Worm (Caenorhabditis elegans) whole organism, mixed stage, embryonic: ENCODE measurements around the gene prdx-6.

Source experiments
- M03D4.4 ChIP-seq: sonication (generic microtip); optimal IDR thresholded peaks from 2 replicates; lab custom pipeline; 2017; ENCODE audit warnings: mild to moderate bottlenecking, missing genetic modification characterization, missing compliant biosample characterization
- bed-3 ChIP-seq: fragments of 200-800 bp; sonication (Bioruptor generic); optimal IDR thresholded peaks from 3 replicates; lab custom pipeline; 2018; ENCODE audit warnings: mild to moderate bottlenecking, missing genetic modification characterization, moderate library complexity, missing compliant biosample characterization
- blmp-1 ChIP-seq: fragments of 150-350 bp; optimal IDR thresholded peaks from 2 replicates; lab custom pipeline; 2014; ENCODE audit warnings: missing biosample characterization, missing genetic modification characterization
- ceh-39 ChIP-seq: fragments of 150-350 bp; optimal IDR thresholded peaks from 2 replicates; lab custom pipeline; 2014; ENCODE audit warnings: missing biosample characterization, missing genetic modification characterization
- ceh-43 ChIP-seq: fragments of 200-800 bp; sonication (Bioruptor generic); optimal IDR thresholded peaks from 2 replicates; lab custom pipeline; 2018; ENCODE audit warnings: mild to moderate bottlenecking, missing genetic modification characterization, moderate library complexity, missing compliant biosample characterization
- ceh-83 ChIP-seq: fragments of 200-800 bp; sonication (Bioruptor generic); optimal IDR thresholded peaks from 2 replicates; lab custom pipeline; 2018; ENCODE audit warnings: mild to moderate bottlenecking, missing genetic modification characterization, missing compliant biosample characterization
- ces-1 ChIP-seq: fragments of 150-350 bp; optimal IDR thresholded peaks from 2 replicates; lab custom pipeline; 2014; ENCODE audit warnings: missing biosample characterization, missing genetic modification reagents, missing genetic modification characterization
- cnd-1 ChIP-seq: fragments of 200-800 bp; sonication (Bioruptor generic); optimal IDR thresholded peaks from 2 replicates; lab custom pipeline; 2018; ENCODE audit warnings: mild to moderate bottlenecking, missing genetic modification characterization, missing compliant biosample characterization
- drap-1 ChIP-seq: fragments of 200-800 bp; sonication (Bioruptor generic); optimal IDR thresholded peaks from 3 replicates; lab custom pipeline; 2018; ENCODE audit warnings: mild to moderate bottlenecking, missing genetic modification characterization, missing compliant biosample characterization
- elt-1 ChIP-seq: sonication (generic microtip); optimal IDR thresholded peaks from 2 replicates; lab custom pipeline; 2017; ENCODE audit warnings: missing genetic modification characterization, mild to moderate bottlenecking, missing compliant biosample characterization, antibody characterized with exemption, moderate library complexity, borderline replicate concordance; ENCODE audit not compliant: insufficient read depth
- elt-3 ChIP-seq: fragments of 150-350 bp; optimal IDR thresholded peaks from 2 replicates; lab custom pipeline; 2014; ENCODE audit warnings: missing biosample characterization, missing genetic modification characterization
- flh-1 ChIP-seq: fragments of 200-800 bp; sonication (Bioruptor generic); optimal IDR thresholded peaks from 2 replicates; lab custom pipeline; 2018; ENCODE audit warnings: mild to moderate bottlenecking, missing genetic modification characterization, moderate library complexity, missing compliant biosample characterization
- ham-2 ChIP-seq: fragments of 200-800 bp; sonication (Bioruptor generic); optimal IDR thresholded peaks from 2 replicates; lab custom pipeline; 2018; ENCODE audit warnings: mild to moderate bottlenecking, missing genetic modification characterization, missing compliant biosample characterization
- hlh-1 ChIP-seq: fragments of 150-350 bp; optimal IDR thresholded peaks from 2 replicates; lab custom pipeline; 2014; ENCODE audit warnings: missing biosample characterization, missing genetic modification reagents, missing genetic modification characterization
- lin-13 ChIP-seq: fragments of 150-350 bp; optimal IDR thresholded peaks from 2 replicates; lab custom pipeline; 2014; ENCODE audit warnings: missing biosample characterization, missing genetic modification characterization
- lin-32 ChIP-seq: fragments of 200-800 bp; sonication (Bioruptor generic); optimal IDR thresholded peaks from 2 replicates; lab custom pipeline; 2018; ENCODE audit warnings: mild to moderate bottlenecking, missing genetic modification characterization, missing compliant biosample characterization
- lsy-2 ChIP-seq: fragments of 150-350 bp; optimal IDR thresholded peaks from 2 replicates; lab custom pipeline; 2014; ENCODE audit warnings: missing biosample characterization, missing genetic modification characterization
- mab-5 ChIP-seq: fragments of 150-350 bp; optimal IDR thresholded peaks from 2 replicates; lab custom pipeline; 2014; ENCODE audit warnings: missing biosample characterization, missing genetic modification characterization
- mep-1 ChIP-seq: fragments of 150-350 bp; optimal IDR thresholded peaks from 2 replicates; lab custom pipeline; 2017; ENCODE audit warnings: missing biosample characterization, missing genetic modification reagents, missing genetic modification characterization, inconsistent platforms
- mls-2 ChIP-seq: sonication (generic microtip); optimal IDR thresholded peaks from 2 replicates; lab custom pipeline; 2016; ENCODE audit warnings: mild to moderate bottlenecking, missing genetic modification characterization, moderate library complexity, missing compliant biosample characterization
- nhr-12 ChIP-seq: fragments of 150-350 bp; optimal IDR thresholded peaks from 2 replicates; lab custom pipeline; 2014; ENCODE audit warnings: missing biosample characterization, missing genetic modification characterization
- nhr-2 ChIP-seq: fragments of 150-350 bp; optimal IDR thresholded peaks from 2 replicates; lab custom pipeline; 2014; ENCODE audit warnings: missing biosample characterization, missing genetic modification characterization
- nhr-237 ChIP-seq: fragments of 150-350 bp; optimal IDR thresholded peaks from 2 replicates; lab custom pipeline; 2014; ENCODE audit warnings: missing biosample characterization, missing genetic modification characterization
- nhr-28 ChIP-seq: fragments of 150-350 bp; optimal IDR thresholded peaks from 2 replicates; lab custom pipeline; 2014; ENCODE audit warnings: missing biosample characterization, missing genetic modification characterization
- nhr-76 ChIP-seq: sonication (generic microtip); optimal IDR thresholded peaks from 2 replicates; lab custom pipeline; 2017; ENCODE audit warnings: missing biosample characterization, missing genetic modification characterization
- pha-4 ChIP-seq: fragments of 150-350 bp; optimal IDR thresholded peaks from 2 replicates; lab custom pipeline; 2018; ENCODE audit warnings: missing biosample characterization, missing genetic modification reagents, missing genetic modification characterization
- sem-2 ChIP-seq: fragments of 200-800 bp; sonication (Bioruptor generic); optimal IDR thresholded peaks from 2 replicates; lab custom pipeline; 2018; ENCODE audit warnings: mild to moderate bottlenecking, missing genetic modification characterization, missing compliant biosample characterization
- snpc-4 ChIP-seq: fragments of 150-350 bp; optimal IDR thresholded peaks from 2 replicates; lab custom pipeline; 2014; ENCODE audit warnings: missing biosample characterization, missing genetic modification characterization
- sptf-1 ChIP-seq: sonication (generic microtip); optimal IDR thresholded peaks from 2 replicates; lab custom pipeline; 2017; ENCODE audit warnings: mild to moderate bottlenecking, missing genetic modification characterization, moderate library complexity, missing compliant biosample characterization
- tbx-8 ChIP-seq: fragments of 200-800 bp; sonication (Bioruptor generic); optimal IDR thresholded peaks from 2 replicates; lab custom pipeline; 2018; ENCODE audit warnings: mild to moderate bottlenecking, missing genetic modification characterization, moderate library complexity, missing compliant biosample characterization
- unc-120 ChIP-seq: sonication (generic microtip); optimal IDR thresholded peaks from 2 replicates; lab custom pipeline; 2017; ENCODE audit warnings: missing genetic modification characterization, missing compliant biosample characterization; ENCODE audit not compliant: poor library complexity, severe bottlenecking
- unc-39 ChIP-seq: fragments of 150-350 bp; optimal IDR thresholded peaks from 2 replicates; lab custom pipeline; 2014; ENCODE audit warnings: missing biosample characterization, missing genetic modification characterization
- unc-62 ChIP-seq: fragments of 150-350 bp; optimal IDR thresholded peaks from 2 replicates; lab custom pipeline; 2014; ENCODE audit warnings: missing biosample characterization, missing genetic modification reagents, missing genetic modification characterization
- zip-8 ChIP-seq: fragments of 150-350 bp; optimal IDR thresholded peaks from 2 replicates; lab custom pipeline; 2014; ENCODE audit warnings: missing biosample characterization, missing genetic modification characterization
- ztf-11 ChIP-seq: fragments of 150-350 bp; optimal IDR thresholded peaks from 2 replicates; lab custom pipeline; 2014; ENCODE audit warnings: missing biosample characterization, missing genetic modification characterization

The prdx-6 gene

ce11 chrIV:175698-176097, 42.7 kb upstream of the prdx-6 start:
- TF ChIP-seq nhr-2 (peak; percentile 99), mls-2 (tag; lab: Kevin White, UChicago) (peak; percentile 89), bed-3 (no peak), ceh-43 (GFP tag; lab: Kevin White, UChicago) (peak; percentile 81), ceh-83 (GFP tag; lab: Kevin White, UChicago) (no peak), nhr-76 (tag; lab: Kevin White, UChicago) (no peak), mab-5 (tag; lab: Kevin White, UChicago) (no peak), ceh-39 (tag; lab: Kevin White, UChicago) (no peak), hlh-1 (no peak), elt-3 (tag; lab: Kevin White, UChicago) (no peak), lsy-2 (tag; lab: Kevin White, UChicago) (no peak), ces-1 (GFP tag; lab: Kevin White, UChicago) (no peak), unc-62 (GFP tag; lab: Kevin White, UChicago) (peak; percentile 65), lin-32 (GFP tag; lab: Kevin White, UChicago) (peak; percentile 59), tbx-8 (GFP tag; lab: Kevin White, UChicago) (peak; percentile 6), ham-2 (GFP tag; lab: Kevin White, UChicago) (peak; percentile 29), mep-1 (tag; lab: Kevin White, UChicago) (no peak), sptf-1 (tag; lab: Kevin White, UChicago) (peak; percentile 86), lin-13 (peak; percentile 27), nhr-237 (no peak), drap-1 (peak; percentile 46), sem-2 (GFP tag; lab: Kevin White, UChicago) (no peak), ztf-11 (tag; lab: Kevin White, UChicago) (peak; percentile 56), cnd-1 (tag; lab: Kevin White, UChicago) (peak; percentile 90), M03D4.4 (tag; lab: Kevin White, UChicago) (peak; percentile 14), nhr-12 (tag; lab: Kevin White, UChicago) (no peak), zip-8 (tag; lab: Kevin White, UChicago) (no peak), unc-120 (tag; lab: Kevin White, UChicago) (no peak), nhr-28 (tag; lab: Kevin White, UChicago) (no peak), blmp-1 (no peak), elt-1 (tag; lab: Kevin White, UChicago) (no peak), pha-4 (tag; lab: Kevin White, UChicago) (no peak), flh-1 (GFP tag; lab: Kevin White, UChicago) (peak; percentile 15), unc-39 (tag; lab: Kevin White, UChicago) (no peak), snpc-4 (no peak)

- TF ChIP-seq elt-1 (tag; lab: Kevin White, UChicago): no peak
- no peak for TF ChIP-seq snpc-4
- TF ChIP-seq sptf-1 (tag; lab: Kevin White, UChicago): no peak
- no peak for TF ChIP-seq M03D4.4 (tag; lab: Kevin White, UChicago)
- TF ChIP-seq nhr-237: no peak
- no peak for TF ChIP-seq sem-2 (GFP tag; lab: Kevin White, UChicago)
- no peak for TF ChIP-seq lin-13
- no peak for TF ChIP-seq blmp-1
- TF ChIP-seq cnd-1 (tag; lab: Kevin White, UChicago): peak; percentile 38
- TF ChIP-seq unc-120 (tag; lab: Kevin White, UChicago): no peak
- TF ChIP-seq unc-62 (GFP tag; lab: Kevin White, UChicago): peak; percentile 16
- no peak for TF ChIP-seq flh-1 (GFP tag; lab: Kevin White, UChicago)
- peak; percentile 69 for TF ChIP-seq lin-32 (GFP tag; lab: Kevin White, UChicago)
- TF ChIP-seq ceh-83 (GFP tag; lab: Kevin White, UChicago): no peak
- no peak for TF ChIP-seq elt-3 (tag; lab: Kevin White, UChicago)
- TF ChIP-seq unc-39 (tag; lab: Kevin White, UChicago): no peak
- no peak for TF ChIP-seq nhr-28 (tag; lab: Kevin White, UChicago)
- peak; percentile 52 for TF ChIP-seq ztf-11 (tag; lab: Kevin White, UChicago)
- peak; percentile 16 for TF ChIP-seq hlh-1
- no peak for TF ChIP-seq ceh-39 (tag; lab: Kevin White, UChicago)
- TF ChIP-seq nhr-2: peak; percentile 78
- no peak for TF ChIP-seq tbx-8 (GFP tag; lab: Kevin White, UChicago)
- TF ChIP-seq bed-3: no peak
- no peak for TF ChIP-seq ces-1 (GFP tag; lab: Kevin White, UChicago)
- no peak for TF ChIP-seq pha-4 (tag; lab: Kevin White, UChicago)
- TF ChIP-seq nhr-12 (tag; lab: Kevin White, UChicago): no peak
- no peak for TF ChIP-seq lsy-2 (tag; lab: Kevin White, UChicago)
- TF ChIP-seq mls-2 (tag; lab: Kevin White, UChicago): no peak
- no peak for TF ChIP-seq ceh-43 (GFP tag; lab: Kevin White, UChicago)
- TF ChIP-seq mep-1 (tag; lab: Kevin White, UChicago): no peak
- no peak for TF ChIP-seq nhr-76 (tag; lab: Kevin White, UChicago)
- TF ChIP-seq drap-1: no peak
- no peak for TF ChIP-seq zip-8 (tag; lab: Kevin White, UChicago)
- no peak for TF ChIP-seq mab-5 (tag; lab: Kevin White, UChicago)
- no peak for TF ChIP-seq ham-2 (GFP tag; lab: Kevin White, UChicago)
These were observed 40.9 kb upstream of the prdx-6 start for ce11 chrIV:177487-177886.
